Comparison of ENCODE assay signal across 3 fruit fly cellular contexts in the genomic region with DNA sequence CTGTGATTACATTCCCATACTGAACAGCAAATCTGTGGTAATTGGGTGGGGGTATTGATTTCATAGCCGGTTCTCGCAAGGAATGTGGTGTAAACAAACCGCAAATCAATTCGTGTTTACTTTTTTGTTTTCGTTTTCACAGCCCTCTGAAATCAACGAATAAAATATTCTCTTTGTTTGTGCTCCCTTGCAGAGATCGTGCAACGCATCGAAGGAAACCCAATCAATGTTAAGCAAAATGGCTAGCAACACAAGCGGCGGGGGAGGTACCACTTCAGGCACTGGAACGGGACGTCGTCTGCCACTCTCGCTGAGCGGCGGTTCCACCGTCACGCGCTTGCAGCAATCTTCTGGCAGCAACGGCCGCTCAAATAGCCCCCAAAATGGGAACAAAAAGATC.
TF ChIP-seq lines count a peak whose summit lies in the region.

No protein-coding gene starts in this region.

- no peak for TF ChIP-seq CTCF in whole organism, embryonic (GFP tag; optimal IDR thresholded peaks at IDR 0.05; lab: Kevin White, UChicago)

TF ChIP-seq in whole organism, embryonic, 481 proteins besides CTCF, POLR2A, EP300 and RAD21:
- TF ChIP-seq fru (optimal IDR thresholded peaks at IDR 0.05; lab: Kevin White, UChicago) (no peak), tll (GFP tag; optimal IDR thresholded peaks at IDR 0.05; lab: Kevin White, UChicago) (peak in 1 of 2 experiments; percentile 69), nerfin-1 (tag; optimal IDR thresholded peaks at IDR 0.05; lab: Kevin White, UChicago) (peak; percentile 34), CG2889 (GFP tag; IDR thresholded peaks at IDR 0.05; lab: Robert Waterston, UW) (no peak), CG11695 (GFP tag; IDR thresholded peaks at IDR 0.05; lab: Robert Waterston, UW) (no peak), E2f2 (GFP tag; IDR thresholded peaks at IDR 0.05; lab: Robert Waterston, UW) (no peak), gcm2 (GFP tag; optimal IDR thresholded peaks at IDR 0.05; lab: Kevin White, UChicago) (no peak), sd (tag; optimal IDR thresholded peaks at IDR 0.05; lab: Kevin White, UChicago) (peak; percentile 72), so (GFP tag; IDR thresholded peaks at IDR 0.05; lab: Robert Waterston, UW) (peak; percentile 33; the same call in 1 of the 3 replicates), ken (GFP tag; IDR thresholded peaks at IDR 0.05; lab: Robert Waterston, UW) (no peak), CG15479 (GFP tag; optimal IDR thresholded peaks at IDR 0.05; lab: Kevin White, UChicago) (peak; percentile 80), Med (GFP tag; lab: Kevin White, UChicago) (peak; percentile 3), Ets65A (GFP tag; lab: Kevin White, UChicago) (peak; percentile 48), hb (GFP tag; IDR thresholded peaks at IDR 0.05; lab: Robert Waterston, UW; ENCODE audit: partially characterized antibody) (no peak)

TF ChIP-seq in whole organism, prepupa, 60 proteins besides CTCF, POLR2A, EP300 and RAD21:
- no peak for TF ChIP-seq eg (GFP tag; IDR thresholded peaks at IDR 0.05; lab: Robert Waterston, UW)
- TF ChIP-seq CG3032 (tag; optimal IDR thresholded peaks at IDR 0.05; lab: Kevin White, UChicago) = no peak
- peak; percentile 26 for TF ChIP-seq fkh (GFP tag; optimal IDR thresholded peaks at IDR 0.05; lab: Kevin White, UChicago)
- TF ChIP-seq fd59A (GFP tag; optimal IDR thresholded peaks at IDR 0.05; lab: Kevin White, UChicago) = no peak

TF ChIP-seq in whole organism, pupa, 21 proteins besides CTCF, POLR2A, EP300 and RAD21:
- TF ChIP-seq Snoo (tag; optimal IDR thresholded peaks at IDR 0.05; lab: Kevin White, UChicago) (no peak), Pif1B (GFP tag; optimal IDR thresholded peaks at IDR 0.05; lab: Kevin White, UChicago) (no peak), CG13204 (GFP tag; optimal IDR thresholded peaks at IDR 0.05; lab: Kevin White, UChicago) (no peak), EcR (GFP tag; optimal IDR thresholded peaks at IDR 0.05; lab: Kevin White, UChicago) (peak; percentile 4)
